Fruit fly (Drosophila melanogaster) whole organism, embryonic: Measurements from ENCODE around the gene Spt3.

ENCODE experiments used
- Abd-B ChIP-seq: fragments of 200-800 bp; sonication (Bioruptor generic); optimal IDR thresholded peaks from 2 replicates; lab custom pipeline; 2018; ENCODE audit warnings: missing biosample characterization, mild to moderate bottlenecking, missing genetic modification characterization, moderate library complexity
- Bgb ChIP-seq: fragments of 200-800 bp; sonication (Bioruptor generic); IDR thresholded peaks from 2 replicates; pipeline ENCODE4 v1.3.6; 2022; ENCODE audit warnings: missing biosample characterization, missing genetic modification characterization; ENCODE audit not compliant: partially characterized antibody
- C15 ChIP-seq: fragments of 200-800 bp; sonication (Bioruptor generic); IDR thresholded peaks from 3 replicates; pipeline ENCODE4 v1.3.6; 2022; ENCODE audit warnings: missing biosample characterization, missing genetic modification characterization
- CG10267 ChIP-seq: fragments of 200-800 bp; sonication (Bioruptor generic); optimal IDR thresholded peaks from 2 replicates; lab custom pipeline; 2018; ENCODE audit warnings: missing biosample characterization, mild to moderate bottlenecking, missing genetic modification characterization, moderate library complexity
- CG10979 ChIP-seq: fragments of 200-800 bp; sonication (Bioruptor generic); optimal IDR thresholded peaks from 2 replicates; lab custom pipeline; 2018; ENCODE audit warnings: missing biosample characterization, mild to moderate bottlenecking, missing genetic modification characterization, moderate library complexity
- CG12299 ChIP-seq: fragments of 200-800 bp; sonication (Bioruptor generic); optimal IDR thresholded peaks from 2 replicates; lab custom pipeline; 2018; ENCODE audit warnings: missing biosample characterization, mild to moderate bottlenecking, missing genetic modification characterization
- CG13296 ChIP-seq: fragments of 200-800 bp; sonication (Bioruptor generic); optimal IDR thresholded peaks from 3 replicates; lab custom pipeline; 2018; ENCODE audit warnings: missing biosample characterization, mild to moderate bottlenecking, missing genetic modification characterization
- CG13624 ChIP-seq: fragments of 200-800 bp; sonication (Bioruptor generic); optimal IDR thresholded peaks from 2 replicates; lab custom pipeline; 2016; ENCODE audit warnings: missing biosample characterization, missing genetic modification characterization
- CG14441 ChIP-seq: fragments of 200-800 bp; sonication (Bioruptor generic); IDR thresholded peaks from 2 replicates; pipeline ENCODE4 v1.3.6; 2022; ENCODE audit warnings: missing biosample characterization, missing genetic modification characterization
- CG14667 ChIP-seq: fragments of 200-800 bp; sonication (Bioruptor generic); IDR thresholded peaks from 2 replicates; pipeline ENCODE4 v1.3.6; 2022; ENCODE audit warnings: missing biosample characterization, missing genetic modification characterization
- CG14860 ChIP-seq: fragments of 200-800 bp; sonication (Bioruptor generic); IDR thresholded peaks from 3 replicates; pipeline ENCODE4 v1.3.6; 2022; ENCODE audit warnings: missing biosample characterization, missing genetic modification characterization; ENCODE audit not compliant: partially characterized antibody
- CG15601 ChIP-seq: fragments of 200-800 bp; sonication (Bioruptor generic); optimal IDR thresholded peaks from 3 replicates; lab custom pipeline; 2019; ENCODE audit warnings: missing biosample characterization, mild to moderate bottlenecking, missing genetic modification characterization, moderate library complexity
- CG2116 ChIP-seq: fragments of 200-800 bp; sonication (Bioruptor generic); optimal IDR thresholded peaks from 3 replicates; lab custom pipeline; 2018; ENCODE audit warnings: missing biosample characterization, mild to moderate bottlenecking, missing genetic modification characterization
- CG2712 ChIP-seq: fragments of 200-800 bp; optimal IDR thresholded peaks from 3 replicates; lab custom pipeline; 2019; ENCODE audit warnings: missing biosample characterization, mild to moderate bottlenecking, missing genetic modification characterization, moderate library complexity
- CG31365 ChIP-seq: fragments of 200-800 bp; sonication (Bioruptor generic); optimal IDR thresholded peaks from 2 replicates; lab custom pipeline; 2018; ENCODE audit warnings: missing biosample characterization, mild to moderate bottlenecking, missing genetic modification characterization
- CG31441 ChIP-seq: fragments of 200-800 bp; sonication (Bioruptor generic); IDR thresholded peaks from 2 replicates; pipeline ENCODE4 v1.3.6; 2022; ENCODE audit warnings: missing biosample characterization, missing genetic modification characterization
- CG3163 ChIP-seq: fragments of 200-800 bp; sonication (Bioruptor generic); optimal IDR thresholded peaks from 3 replicates; lab custom pipeline; 2016; ENCODE audit warnings: missing biosample characterization, missing genetic modification characterization
- CG3407 ChIP-seq: fragments of 200-800 bp; sonication (Bioruptor generic); optimal IDR thresholded peaks from 2 replicates; lab custom pipeline; 2018; ENCODE audit warnings: missing biosample characterization, mild to moderate bottlenecking, missing genetic modification characterization
- CG34422 ChIP-seq: fragments of 200-800 bp; sonication (Bioruptor generic); IDR thresholded peaks from 3 replicates; pipeline ENCODE4 v1.3.6; 2022; ENCODE audit warnings: missing biosample characterization, missing genetic modification characterization
- CG4424 ChIP-seq: fragments of 200-800 bp; sonication (Bioruptor generic); optimal IDR thresholded peaks from 3 replicates; lab custom pipeline; 2016; ENCODE audit warnings: missing biosample characterization, missing genetic modification characterization
- CG6272 ChIP-seq: fragments of 200-800 bp; sonication (Bioruptor generic); IDR thresholded peaks from 2 replicates; pipeline ENCODE4 v1.3.6; 2022; ENCODE audit warnings: missing biosample characterization, missing genetic modification characterization
- CG8359 ChIP-seq: fragments of 200-800 bp; sonication (Bioruptor generic); optimal IDR thresholded peaks from 2 replicates; lab custom pipeline; 2017; ENCODE audit warnings: missing biosample characterization, mild to moderate bottlenecking, missing genetic modification characterization, borderline replicate concordance
- Ets65A ChIP-seq: fragments of 200-800 bp; sonication (Bioruptor generic); peaks from one replicate; lab custom pipeline; 2016; ENCODE audit warnings: missing biosample characterization, missing genetic modification characterization
- Fer3 ChIP-seq: fragments of 200-800 bp; sonication (Bioruptor generic); optimal IDR thresholded peaks from 2 replicates; lab custom pipeline; 2018; ENCODE audit warnings: missing biosample characterization, mild to moderate bottlenecking, missing genetic modification characterization, moderate library complexity
- HLH54F ChIP-seq: fragments of 200-800 bp; sonication (Bioruptor generic); optimal IDR thresholded peaks from 3 replicates; lab custom pipeline; 2016; ENCODE audit warnings: missing biosample characterization, missing genetic modification characterization
- HLHmδ ChIP-seq: fragments of 200-800 bp; sonication (Bioruptor generic); optimal IDR thresholded peaks from 2 replicates; lab custom pipeline; 2018; ENCODE audit warnings: missing biosample characterization, mild to moderate bottlenecking, missing genetic modification characterization, moderate library complexity
- NK7.1 ChIP-seq: fragments of 200-800 bp; sonication (Bioruptor generic); optimal IDR thresholded peaks from 3 replicates; lab custom pipeline; 2016; ENCODE audit warnings: missing biosample characterization, missing genetic modification characterization
- Neu2 ChIP-seq: fragments of 200-800 bp; sonication (Bioruptor generic); optimal IDR thresholded peaks from 3 replicates; lab custom pipeline; 2016; ENCODE audit warnings: missing biosample characterization, missing genetic modification characterization, borderline replicate concordance
- Ravus ChIP-seq: fragments of 200-800 bp; sonication (Bioruptor generic); IDR thresholded peaks from 2 replicates; pipeline ENCODE4 v1.3.6; 2022; ENCODE audit warnings: missing biosample characterization, missing genetic modification characterization
- Sox102F ChIP-seq: fragments of 200-800 bp; sonication (Bioruptor generic); optimal IDR thresholded peaks from 2 replicates; lab custom pipeline; 2018; ENCODE audit warnings: missing biosample characterization, mild to moderate bottlenecking, missing genetic modification characterization, moderate library complexity
- ap ChIP-seq: fragments of 200-800 bp; sonication (Bioruptor generic); IDR thresholded peaks from 2 replicates; pipeline ENCODE4 v1.3.6; 2022; ENCODE audit warnings: missing biosample characterization, missing genetic modification characterization
- cas ChIP-seq: fragments of 200-800 bp; sonication (Bioruptor generic); IDR thresholded peaks from 2 replicates; pipeline ENCODE4 v1.3.6; 2022; ENCODE audit warnings: missing biosample characterization, missing genetic modification characterization
- caup ChIP-seq: fragments of 200-800 bp; sonication (Bioruptor generic); optimal IDR thresholded peaks from 3 replicates; lab custom pipeline; 2017; ENCODE audit warnings: missing biosample characterization, mild to moderate bottlenecking, missing genetic modification characterization, moderate library complexity; ENCODE audit not compliant: severe bottlenecking
- cwo ChIP-seq: fragments of 200-800 bp; sonication (Bioruptor generic); optimal IDR thresholded peaks from 3 replicates; lab custom pipeline; 2017; ENCODE audit warnings: missing biosample characterization, missing genetic modification characterization, mild to moderate bottlenecking, moderate library complexity, missing genetic modification reagents
- dm ChIP-seq: fragments of 200-800 bp; sonication (Bioruptor generic); optimal IDR thresholded peaks from 3 replicates; lab custom pipeline; 2016; ENCODE audit warnings: missing biosample characterization, missing genetic modification characterization
- eyg ChIP-seq: fragments of 200-800 bp; sonication (Bioruptor generic); optimal IDR thresholded peaks from 3 replicates; lab custom pipeline; 2016; ENCODE audit warnings: missing biosample characterization, missing genetic modification characterization
- gcm2 ChIP-seq: fragments of 200-800 bp; sonication (Bioruptor generic); optimal IDR thresholded peaks from 2 replicates; lab custom pipeline; 2016; ENCODE audit warnings: missing biosample characterization, missing genetic modification characterization
- gsb-n ChIP-seq: fragments of 200-800 bp; sonication (Bioruptor generic); optimal IDR thresholded peaks from 3 replicates; lab custom pipeline; 2018; ENCODE audit warnings: missing biosample characterization, mild to moderate bottlenecking, missing genetic modification characterization
- hkb ChIP-seq, 2 experiments: fragments of 200-800 bp in 1 of 2; fragments of >200 bp in 1 of 2; sonication (Bioruptor generic) in 1 of 2; IDR thresholded peaks in 1 of 2; optimal IDR thresholded peaks in 1 of 2; 2 replicates each; pipeline versions ENCODE4 v1.3.6 to Lab custom; 2017 to 2022; ENCODE audit warnings: missing biosample characterization in 1 of 2, missing genetic modification characterization in 1 of 2
- kay ChIP-seq: fragments of 200-800 bp; sonication (Bioruptor generic); optimal IDR thresholded peaks from 2 replicates; lab custom pipeline; 2016; ENCODE audit warnings: missing biosample characterization, missing genetic modification characterization
- mirr ChIP-seq: fragments of 200-800 bp; sonication (Bioruptor generic); optimal IDR thresholded peaks from 3 replicates; lab custom pipeline; 2018; ENCODE audit warnings: missing biosample characterization, mild to moderate bottlenecking, missing genetic modification characterization
- nau ChIP-seq: fragments of 200-800 bp; sonication (Bioruptor generic); optimal IDR thresholded peaks from 3 replicates; lab custom pipeline; 2017; ENCODE audit warnings: missing biosample characterization, mild to moderate bottlenecking, missing genetic modification characterization, missing genetic modification reagents
- odd ChIP-seq: fragments of 200-800 bp; sonication (Bioruptor generic); optimal IDR thresholded peaks from 2 replicates; lab custom pipeline; 2017; ENCODE audit warnings: missing biosample characterization, mild to moderate bottlenecking, missing genetic modification characterization
- org-1 ChIP-seq: fragments of 200-800 bp; sonication (Bioruptor generic); optimal IDR thresholded peaks from 2 replicates; lab custom pipeline; 2017; ENCODE audit warnings: missing biosample characterization, missing genetic modification characterization
- pb ChIP-seq: fragments of 200-800 bp; sonication (Bioruptor generic); optimal IDR thresholded peaks from 3 replicates; lab custom pipeline; 2016; ENCODE audit warnings: missing biosample characterization, missing genetic modification characterization
- tll ChIP-seq, 2 experiments: fragments of 200-800 bp in 1 of 2; fragments of >200 bp in 1 of 2; sonication (Bioruptor generic) in 1 of 2; optimal IDR thresholded peaks; 2 replicates each; lab custom pipeline; 2017 to 2019; ENCODE audit warnings: missing biosample characterization in 2 of 2, missing genetic modification characterization in 2 of 2, mild to moderate bottlenecking in 1 of 2, moderate library complexity in 1 of 2
- twi ChIP-seq: fragments of 200-800 bp; optimal IDR thresholded peaks from 2 replicates; lab custom pipeline; 2019; ENCODE audit warnings: missing biosample characterization, mild to moderate bottlenecking, missing genetic modification characterization, moderate library complexity
- tx ChIP-seq: fragments of 200-800 bp; sonication (Bioruptor generic); optimal IDR thresholded peaks from 2 replicates; lab custom pipeline; 2016; ENCODE audit warnings: missing biosample characterization, missing genetic modification characterization
- unpg ChIP-seq: fragments of 200-800 bp; sonication (Bioruptor generic); optimal IDR thresholded peaks from 3 replicates; lab custom pipeline; 2018; ENCODE audit warnings: missing biosample characterization, mild to moderate bottlenecking, missing genetic modification characterization, moderate library complexity

Gene Spt3

DNA sequence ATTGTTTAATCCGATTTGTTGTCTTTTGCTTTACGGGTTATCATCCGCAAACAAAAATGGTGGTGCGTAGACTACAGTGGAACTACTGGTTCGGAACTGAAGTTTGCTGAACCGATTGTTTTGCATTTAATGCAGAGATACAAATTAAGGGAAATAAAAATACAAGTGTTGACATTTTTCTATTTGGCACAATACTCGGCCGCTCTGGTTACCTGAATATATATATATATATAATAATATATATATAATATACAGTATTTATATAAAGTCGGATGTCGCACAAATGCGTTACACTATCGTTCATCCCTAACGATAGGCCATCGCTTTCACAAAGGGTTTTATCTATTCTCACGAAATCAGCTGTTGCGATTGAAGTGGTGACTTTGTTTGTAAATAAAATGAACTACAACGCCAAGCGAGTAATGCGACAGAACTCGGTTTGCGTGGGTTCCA, at the start of gene Spt3, which contains the start of gene DCAF12 (continued):
- TF ChIP-seq CG4424 (GFP tag; lab: Kevin White, UChicago) (peak; percentile 42), CG31365 (no peak), CG8359 (GFP tag; lab: Kevin White, UChicago) (peak; percentile 40), Sox102F (GFP tag; lab: Kevin White, UChicago) (no peak), Abd-B (peak; percentile 87), cwo (GFP tag; lab: Kevin White, UChicago) (no peak), mirr (GFP tag; lab: Kevin White, UChicago) (no peak), eyg (peak; percentile 47), ap (GFP tag; lab: Robert Waterston, UW) (no peak), CG34422 (GFP tag; lab: Robert Waterston, UW) (peak; percentile 43; the same call in 2 of the 3 replicates), C15 (GFP tag; lab: Robert Waterston, UW) (no peak), Bgb (GFP tag; lab: Robert Waterston, UW) (peak; percentile 91), org-1 (GFP tag; lab: Kevin White, UChicago) (no peak), Ets65A (no peak), nau (no peak), CG15601 (tag; lab: Kevin White, UChicago) (peak; percentile 64), CG13296 (GFP tag; lab: Kevin White, UChicago) (no peak), CG10979 (tag; lab: Kevin White, UChicago) (no peak), CG31441 (GFP tag; lab: Robert Waterston, UW) (peak; percentile 74; the same call in 1 of the 2 replicates), pb (no peak), cas (GFP tag; lab: Robert Waterston, UW) (0 out of 2 replicates have a peak, but pooled peaks have one; percentile 33), CG3407 (GFP tag; lab: Kevin White, UChicago) (no peak), Fer3 (tag; lab: Kevin White, UChicago) (no peak), CG2116 (GFP tag; lab: Kevin White, UChicago) (peak; percentile 35), hkb (optimal IDR thresholded peaks at IDR 0.05; lab: Kevin White, UChicago) (no peak), hkb (GFP tag; IDR thresholded peaks at IDR 0.05; lab: Robert Waterston, UW) (0 out of 2 replicates have a peak, but pooled peaks have one; percentile 16), CG14441 (GFP tag; lab: Robert Waterston, UW) (peak; percentile 37; the same call in 1 of the 2 replicates), CG6272 (GFP tag; lab: Robert Waterston, UW) (peak; percentile 72), NK7.1 (GFP tag; lab: Kevin White, UChicago) (peak; percentile 30), CG2712 (tag; lab: Kevin White, UChicago) (peak; percentile 81), caup (GFP tag; lab: Kevin White, UChicago) (peak; percentile 61), CG10267 (tag; lab: Kevin White, UChicago) (peak; percentile 70), Neu2 (GFP tag; lab: Kevin White, UChicago) (no peak), tx (GFP tag; lab: Kevin White, UChicago) (no peak), HLH54F (GFP tag; lab: Kevin White, UChicago) (no peak), unpg (GFP tag; lab: Kevin White, UChicago) (no peak), CG3163 (GFP tag; lab: Kevin White, UChicago) (no peak), kay (peak; percentile 58), HLHmδ (GFP tag; lab: Kevin White, UChicago) (no peak), CG13624 (no peak), Ravus (GFP tag; lab: Robert Waterston, UW) (no peak), CG14667 (peak; percentile 39; the same call in 1 of the 2 replicates), odd (no peak), CG14860 (GFP tag; lab: Robert Waterston, UW) (peak; percentile 95), CG12299 (peak; percentile 1), gsb-n (no peak), tll (GFP tag; optimal IDR thresholded peaks at IDR 0.05; lab: Kevin White, UChicago) (peak in 1 of 2 experiments; percentile 59), gcm2 (GFP tag; lab: Kevin White, UChicago) (no peak), twi (tag; lab: Kevin White, UChicago) (peak; percentile 69), dm (GFP tag; lab: Kevin White, UChicago) (no peak)
